Fruit fly (Drosophila melanogaster) whole organism, adult: ENCODE data around the gene CG1440.

Experiments
- CG11617 ChIP-seq: fragments of 200-800 bp; sonication (Bioruptor generic); optimal IDR thresholded peaks from 2 replicates; lab custom pipeline; 2017; ENCODE audit warnings: mild to moderate bottlenecking, missing biosample characterization, missing genetic modification reagents, missing genetic modification characterization
- CG12768 ChIP-seq: fragments of 200-800 bp; sonication (Bioruptor generic); optimal IDR thresholded peaks from 2 replicates; lab custom pipeline; 2017; ENCODE audit warnings: missing biosample characterization, missing genetic modification characterization, mild to moderate bottlenecking, moderate library complexity, missing genetic modification reagents
- CG14711 ChIP-seq: fragments of 200-800 bp; sonication (Bioruptor generic); optimal IDR thresholded peaks from 2 replicates; lab custom pipeline; 2018; ENCODE audit warnings: missing biosample characterization, mild to moderate bottlenecking, missing genetic modification characterization, moderate library complexity
- CG1620 ChIP-seq: fragments of 200-800 bp; sonication (Bioruptor generic); optimal IDR thresholded peaks from 2 replicates; lab custom pipeline; 2016; ENCODE audit warnings: missing biosample characterization, missing genetic modification characterization
- CG33017 ChIP-seq: fragments of 200-800 bp; sonication (Bioruptor generic); optimal IDR thresholded peaks from 2 replicates; lab custom pipeline; 2018; ENCODE audit warnings: missing biosample characterization, mild to moderate bottlenecking, missing genetic modification characterization, moderate library complexity
- CG5204 ChIP-seq: fragments of 200-800 bp; sonication (Bioruptor generic); optimal IDR thresholded peaks from 2 replicates; lab custom pipeline; 2016; ENCODE audit warnings: missing biosample characterization, missing genetic modification characterization
- CG7045 ChIP-seq: fragments of 200-800 bp; sonication (Bioruptor generic); optimal IDR thresholded peaks from 2 replicates; lab custom pipeline; 2017; ENCODE audit warnings: missing biosample characterization, mild to moderate bottlenecking, missing genetic modification characterization
- CG7101 ChIP-seq: fragments of 200-800 bp; sonication (Bioruptor generic); optimal IDR thresholded peaks from 2 replicates; lab custom pipeline; 2018; ENCODE audit warnings: missing biosample characterization, mild to moderate bottlenecking, missing genetic modification characterization, moderate library complexity
- Clk ChIP-seq: fragments of 200-800 bp; sonication (Bioruptor generic); optimal IDR thresholded peaks from 2 replicates; lab custom pipeline; 2017; ENCODE audit warnings: missing biosample characterization, missing genetic modification characterization
- Crg-1 ChIP-seq: fragments of 200-800 bp; sonication (Bioruptor generic); optimal IDR thresholded peaks from 2 replicates; lab custom pipeline; 2016; ENCODE audit warnings: missing biosample characterization, missing genetic modification characterization
- Hr96 ChIP-seq: fragments of 200-800 bp; sonication (Bioruptor generic); optimal IDR thresholded peaks from 2 replicates; lab custom pipeline; 2016; ENCODE audit warnings: missing biosample characterization, missing genetic modification characterization
- Mnt ChIP-seq: fragments of 200-800 bp; sonication (Bioruptor generic); optimal IDR thresholded peaks from 2 replicates; lab custom pipeline; 2016; ENCODE audit warnings: missing biosample characterization, mild to moderate bottlenecking, missing genetic modification characterization
- bab1 ChIP-seq: fragments of 200-800 bp; sonication (Bioruptor generic); optimal IDR thresholded peaks from 3 replicates; lab custom pipeline; 2019; ENCODE audit warnings: missing biosample characterization, mild to moderate bottlenecking, missing genetic modification characterization, moderate library complexity
- cic ChIP-seq: fragments of 200-800 bp; sonication (Bioruptor generic); optimal IDR thresholded peaks from 2 replicates; lab custom pipeline; 2017; ENCODE audit warnings: missing biosample characterization, mild to moderate bottlenecking, missing genetic modification characterization, moderate library complexity
- cnc ChIP-seq, 2 experiments: fragments of >200 bp; optimal IDR thresholded peaks; 2 replicates each; lab custom pipeline; 2017
- kay ChIP-seq: fragments of 200-800 bp; sonication (Bioruptor generic); peaks from one replicate; lab custom pipeline; 2016; ENCODE audit warnings: missing biosample characterization, missing genetic modification characterization, borderline replicate concordance
- ovo ChIP-seq: fragments of 200-800 bp; sonication (Bioruptor generic); optimal IDR thresholded peaks from 2 replicates; lab custom pipeline; 2016; ENCODE audit warnings: missing biosample characterization, missing genetic modification characterization
- pad ChIP-seq: fragments of 200-800 bp; sonication (Bioruptor generic); optimal IDR thresholded peaks from 3 replicates; lab custom pipeline; 2017; ENCODE audit warnings: missing biosample characterization, missing genetic modification characterization, mild to moderate bottlenecking, moderate library complexity, missing genetic modification reagents
- tj ChIP-seq: fragments of 200-800 bp; sonication (Bioruptor generic); optimal IDR thresholded peaks from 3 replicates; lab custom pipeline; 2017; ENCODE audit warnings: missing biosample characterization, mild to moderate bottlenecking, missing genetic modification characterization, moderate library complexity
- toe ChIP-seq: fragments of 200-800 bp; sonication (Bioruptor generic); optimal IDR thresholded peaks from 2 replicates; lab custom pipeline; 2016; ENCODE audit warnings: missing biosample characterization, missing genetic modification characterization

Gene CG1440

DNA sequence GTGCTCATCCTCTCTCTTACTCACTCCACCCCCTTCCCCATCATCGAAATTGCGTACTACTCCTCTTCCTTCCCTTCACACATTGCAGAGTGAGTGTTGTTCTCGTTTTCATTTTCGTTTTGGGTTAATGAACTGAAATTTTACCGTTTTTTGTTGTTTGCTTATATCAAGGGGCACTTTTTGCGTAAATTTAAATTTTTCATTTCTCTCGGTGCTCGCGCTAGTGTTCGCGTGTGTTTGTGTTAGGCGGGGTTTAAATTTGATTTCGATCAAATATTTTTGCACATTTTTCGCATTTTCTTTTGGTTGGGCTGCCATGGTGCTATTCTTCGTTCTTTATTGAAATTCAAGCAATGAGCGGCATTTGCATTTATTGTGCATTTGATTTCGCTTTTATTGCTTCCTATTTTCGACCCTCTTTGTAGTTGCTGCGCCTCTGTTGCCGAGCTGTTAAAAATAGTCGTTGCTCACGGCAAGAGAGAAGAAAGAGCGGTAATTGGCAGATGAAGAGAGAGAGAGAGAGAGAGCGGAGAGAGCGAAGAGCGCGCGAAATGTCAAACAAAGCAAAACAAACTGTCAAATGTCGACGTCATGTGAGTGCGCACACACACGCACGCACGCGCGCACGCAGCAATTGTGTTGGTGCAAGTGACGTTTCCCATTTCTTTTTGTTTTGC is 15.9 kb upstream of the CG1440 start:
- TF ChIP-seq pad (GFP tag; lab: Kevin White, UChicago) (peak; percentile 85), cic (peak; percentile 24), Mnt (GFP tag; lab: Kevin White, UChicago) (peak; percentile 79), CG14711 (tag; lab: Kevin White, UChicago) (no peak), bab1 (GFP tag; lab: Kevin White, UChicago) (peak; percentile 88), cnc (optimal IDR thresholded peaks at IDR 0.05; lab: Kevin White, UChicago) (no peak), CG12768 (GFP tag; lab: Kevin White, UChicago) (peak; percentile 64), toe (no peak), CG11617 (GFP tag; lab: Kevin White, UChicago) (peak; percentile 50), CG5204 (GFP tag; lab: Kevin White, UChicago) (no peak), CG1620 (GFP tag; lab: Kevin White, UChicago) (no peak), CG33017 (tag; lab: Kevin White, UChicago) (peak; percentile 14), tj (GFP tag; lab: Kevin White, UChicago) (peak; percentile 75), CG7045 (no peak), ovo (GFP tag; lab: Kevin White, UChicago) (no peak), Hr96 (GFP tag; lab: Kevin White, UChicago) (no peak), Clk (GFP tag; lab: Kevin White, UChicago) (no peak), Crg-1 (GFP tag; lab: Kevin White, UChicago) (no peak), CG7101 (tag; lab: Kevin White, UChicago) (peak; percentile 59), kay (GFP tag; lab: Kevin White, UChicago) (peak; percentile 88)

DNA sequence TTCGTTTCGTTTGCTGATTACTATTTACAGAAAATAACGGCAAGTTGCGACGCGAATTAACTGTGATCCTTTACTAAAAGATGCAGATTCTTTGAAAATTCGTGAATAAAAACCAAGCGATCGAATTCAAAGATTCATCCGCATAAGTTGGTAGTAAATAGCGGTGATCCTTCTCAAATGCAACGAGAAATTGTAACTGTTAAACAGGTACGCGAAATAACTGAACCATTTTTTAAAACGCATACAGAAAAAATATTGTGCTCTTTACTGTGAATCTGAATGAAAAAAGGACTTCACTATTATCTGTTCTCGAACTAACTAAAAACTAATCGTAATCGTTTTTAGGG is 15.4 kb upstream of the CG1440 start:
- TF ChIP-seq ovo (GFP tag; lab: Kevin White, UChicago) (peak; percentile 75), Clk (GFP tag; lab: Kevin White, UChicago) (no peak), pad (GFP tag; lab: Kevin White, UChicago) (no peak)

- no peak for TF ChIP-seq Crg-1 (GFP tag; lab: Kevin White, UChicago)
- no peak for TF ChIP-seq CG11617 (GFP tag; lab: Kevin White, UChicago)
- peak; percentile 81 for TF ChIP-seq kay (GFP tag; lab: Kevin White, UChicago)
- no peak for TF ChIP-seq Clk (GFP tag; lab: Kevin White, UChicago)
- TF ChIP-seq bab1 (GFP tag; lab: Kevin White, UChicago) = no peak
- TF ChIP-seq Mnt (GFP tag; lab: Kevin White, UChicago) = no peak
Observed at dm6 chrX:8422643-8423042, 14.2 kb upstream of the CG1440 start.

- no peak for TF ChIP-seq CG5204 (GFP tag; lab: Kevin White, UChicago)
- TF ChIP-seq cnc (optimal IDR thresholded peaks at IDR 0.05; lab: Kevin White, UChicago) = no peak
- no peak for TF ChIP-seq CG11617 (GFP tag; lab: Kevin White, UChicago)
- TF ChIP-seq CG33017 (tag; lab: Kevin White, UChicago) = no peak
- no peak for TF ChIP-seq toe
- no peak for TF ChIP-seq CG1620 (GFP tag; lab: Kevin White, UChicago)
- TF ChIP-seq bab1 (GFP tag; lab: Kevin White, UChicago) = no peak
- TF ChIP-seq CG12768 (GFP tag; lab: Kevin White, UChicago) = no peak
- no peak for TF ChIP-seq Clk (GFP tag; lab: Kevin White, UChicago)
- no peak for TF ChIP-seq CG14711 (tag; lab: Kevin White, UChicago)
- no peak for TF ChIP-seq cic
- no peak for TF ChIP-seq Hr96 (GFP tag; lab: Kevin White, UChicago)
- no peak for TF ChIP-seq pad (GFP tag; lab: Kevin White, UChicago)
- TF ChIP-seq Crg-1 (GFP tag; lab: Kevin White, UChicago) = no peak
- no peak for TF ChIP-seq CG7101 (tag; lab: Kevin White, UChicago)
- no peak for TF ChIP-seq CG7045
- no peak for TF ChIP-seq kay (GFP tag; lab: Kevin White, UChicago)
Observed at dm6 chrX:8433709-8434108, 3.1 kb upstream of the CG1440 start, which contains the start of gene CG32712. Gene CG32712, minus strand, starts transcription at chrX:8433809.

DNA sequence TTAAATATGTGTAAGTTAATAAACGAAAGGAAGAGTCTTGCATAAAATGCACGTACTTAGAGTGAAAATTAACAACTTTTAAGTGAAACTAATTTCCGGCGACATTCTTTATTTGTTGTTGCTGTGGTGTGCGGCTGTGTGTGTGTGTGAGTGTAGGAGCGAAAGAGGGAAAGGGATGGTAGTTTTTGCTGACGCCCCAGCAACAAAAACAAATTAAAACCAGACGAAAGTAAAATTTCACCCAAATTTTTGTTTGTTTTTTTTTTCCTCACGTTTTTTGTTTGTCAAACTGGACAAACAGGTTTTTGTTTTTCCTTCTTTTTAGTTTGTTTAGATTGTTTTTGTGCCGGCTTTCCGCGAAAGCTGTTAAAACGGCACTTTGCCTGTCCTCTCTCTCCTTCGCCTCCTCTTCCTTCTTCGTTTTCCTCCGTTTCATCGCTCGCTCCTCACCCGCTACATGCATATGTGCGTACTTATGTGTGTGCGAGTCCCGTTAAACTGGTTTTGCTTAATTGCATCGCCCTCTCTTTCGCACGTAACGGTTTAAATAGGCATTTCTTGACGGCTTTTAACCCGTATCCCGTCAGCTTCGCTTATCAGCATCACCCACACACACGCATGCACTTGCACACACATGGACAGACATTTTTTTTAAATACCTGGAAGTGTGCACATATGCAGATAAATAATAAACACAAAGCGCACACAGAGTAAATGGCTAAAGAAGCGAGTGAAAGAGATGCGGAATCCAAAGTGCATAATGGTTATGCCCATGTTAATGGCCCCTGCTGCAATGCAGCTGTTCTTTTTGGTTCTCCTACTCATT is 641 bp downstream of the CG1440 start, which contains the start of gene Miga:
Gene Miga, minus strand, starts transcription at position 536 of the 826 bp plus-strand sequence.
- no peak for TF ChIP-seq CG33017 (tag; lab: Kevin White, UChicago)
- no peak for TF ChIP-seq cnc (optimal IDR thresholded peaks at IDR 0.05; lab: Kevin White, UChicago)
- no peak for TF ChIP-seq kay (GFP tag; lab: Kevin White, UChicago)
- TF ChIP-seq tj (GFP tag; lab: Kevin White, UChicago) = peak; percentile 62
- TF ChIP-seq ovo (GFP tag; lab: Kevin White, UChicago) = peak; percentile 100
- no peak for TF ChIP-seq CG7101 (tag; lab: Kevin White, UChicago)
- TF ChIP-seq Clk (GFP tag; lab: Kevin White, UChicago) = no peak
- TF ChIP-seq CG12768 (GFP tag; lab: Kevin White, UChicago) = no peak
- TF ChIP-seq CG11617 (GFP tag; lab: Kevin White, UChicago) = no peak
- TF ChIP-seq bab1 (GFP tag; lab: Kevin White, UChicago) = peak; percentile 33
- peak; percentile 21 for TF ChIP-seq Mnt (GFP tag; lab: Kevin White, UChicago)
- no peak for TF ChIP-seq CG14711 (tag; lab: Kevin White, UChicago)
- TF ChIP-seq CG5204 (GFP tag; lab: Kevin White, UChicago) = no peak
- TF ChIP-seq pad (GFP tag; lab: Kevin White, UChicago) = peak; percentile 96
- peak; percentile 10 for TF ChIP-seq Crg-1 (GFP tag; lab: Kevin White, UChicago)
- TF ChIP-seq CG1620 (GFP tag; lab: Kevin White, UChicago) = no peak
